Worm (Caenorhabditis elegans) whole organism, young adult: ENCODE results near the gene exos-4.1.

ENCODE experiments used
- D2030.7 ChIP-seq: fragments of 200-800 bp; sonication (Bioruptor generic); IDR thresholded peaks from 2 replicates; pipeline ENCODE4 v1.3.6; 2022; ENCODE audit warnings: missing genetic modification reagents, missing genetic modification characterization, missing compliant biosample characterization
- F39B2.1 ChIP-seq: fragments of 200-800 bp; sonication (Bioruptor generic); IDR thresholded peaks from 2 replicates; pipeline ENCODE4 v1.3.6; 2022; ENCODE audit warnings: missing genetic modification reagents, missing genetic modification characterization, missing compliant biosample characterization
- F52B5.7 ChIP-seq: sonication (generic microtip); optimal IDR thresholded peaks from 2 replicates; lab custom pipeline; 2016; ENCODE audit warnings: mild to moderate bottlenecking, missing genetic modification characterization, missing compliant biosample characterization
- F57A8.1 ChIP-seq: fragments of 200-800 bp; sonication (Bioruptor generic); optimal IDR thresholded peaks from 2 replicates; lab custom pipeline; 2018; ENCODE audit warnings: mild to moderate bottlenecking, missing genetic modification characterization, moderate library complexity, missing compliant biosample characterization
- somi-1 ChIP-seq: fragments of 200-800 bp; sonication (Bioruptor generic); optimal IDR thresholded peaks from 2 replicates; lab custom pipeline; 2018; ENCODE audit warnings: mild to moderate bottlenecking, missing genetic modification characterization, missing compliant biosample characterization
- ztf-28 ChIP-seq: fragments of 200-800 bp; sonication (Bioruptor generic); IDR thresholded peaks from 2 replicates; pipeline ENCODE4 v1.3.6; 2022; ENCODE audit warnings: missing genetic modification reagents, missing genetic modification characterization, missing compliant biosample characterization

- TF ChIP-seq somi-1 (GFP tag; lab: Kevin White, UChicago) (no peak), F52B5.7 (no peak), D2030.7 (GFP tag; lab: Robert Waterston, UW) (no peak), ztf-28 (GFP tag; lab: Robert Waterston, UW) (no peak), F57A8.1 (no peak), F39B2.1 (GFP tag; lab: Robert Waterston, UW) (no peak)
These were observed 20.0 kb downstream of the exos-4.1 start, which contains the start of gene unc-30 for ce11 chrIV:13118794-13119193.
